Worm (Caenorhabditis elegans): ENCODE results near the gene flp-28.

DNA sequence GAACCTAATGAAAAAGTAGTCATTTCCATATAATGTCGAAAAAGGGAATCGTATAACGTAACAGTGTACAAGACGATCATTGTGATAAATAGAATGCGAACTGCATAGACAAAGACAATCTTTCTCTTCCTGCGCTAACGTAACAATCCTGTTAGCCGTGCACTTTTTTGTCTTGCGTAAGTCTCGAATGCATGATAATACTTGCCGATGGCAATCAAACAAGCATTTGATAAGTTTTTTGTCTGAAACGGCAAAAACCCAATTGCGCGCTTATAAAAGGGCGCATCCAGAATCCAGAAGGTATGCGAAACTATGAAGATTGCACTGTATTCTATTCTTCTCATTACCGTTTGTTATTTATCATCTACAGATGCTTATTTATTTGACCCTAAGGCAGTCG lies 12.8 kb downstream of the flp-28 start, which contains the start of gene dao-4:
- TF ChIP-seq dmd-9 (GFP tag; IDR thresholded peaks at IDR 0.05) = no peak
- TF ChIP-seq hlh-11 (tag; optimal IDR thresholded peaks at IDR 0.05) = no peak
